Worm (Caenorhabditis elegans): Measurements from ENCODE around the gene hsp-110.

The hsp-110 gene

ce11 chrIII:8446534-8446933 is at the start of gene hsp-110:
hsp-110 (minus strand) TSS chrIII:8446909.
- no peak for TF ChIP-seq dao-5 (tag; optimal IDR thresholded peaks at IDR 0.05)
- no peak for TF ChIP-seq him-1 (tag; optimal IDR thresholded peaks at IDR 0.05)
- no peak for TF ChIP-seq W03F9.2 (tag; optimal IDR thresholded peaks at IDR 0.05)

DNA sequence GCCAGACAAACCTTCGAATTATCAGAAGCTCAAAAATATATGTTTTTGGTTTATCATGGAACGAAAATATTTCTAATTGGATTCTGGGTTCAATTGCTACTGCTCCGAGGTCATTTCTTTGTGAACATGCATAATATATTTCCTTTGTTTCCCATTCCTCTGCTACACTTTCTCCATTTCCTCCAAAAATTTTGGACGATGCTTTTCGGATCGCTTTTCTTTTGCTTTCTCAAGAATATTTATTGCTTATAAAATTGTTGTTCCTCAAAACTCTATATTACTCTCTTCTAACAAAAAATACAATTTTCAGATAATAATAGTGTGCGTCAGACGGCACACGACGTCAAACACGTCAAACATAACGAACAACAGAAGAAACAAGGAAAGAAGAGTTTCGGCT is 48.0 kb upstream of the hsp-110 start, which contains the start of gene pac-1:
Gene pac-1, plus strand, starts transcription at position 301 of the 400 bp plus-strand sequence.
- TF ChIP-seq W03F9.2 (tag; optimal IDR thresholded peaks at IDR 0.05) (no peak), him-1 (tag; optimal IDR thresholded peaks at IDR 0.05) (no peak), dao-5 (tag; optimal IDR thresholded peaks at IDR 0.05) (no peak)

DNA sequence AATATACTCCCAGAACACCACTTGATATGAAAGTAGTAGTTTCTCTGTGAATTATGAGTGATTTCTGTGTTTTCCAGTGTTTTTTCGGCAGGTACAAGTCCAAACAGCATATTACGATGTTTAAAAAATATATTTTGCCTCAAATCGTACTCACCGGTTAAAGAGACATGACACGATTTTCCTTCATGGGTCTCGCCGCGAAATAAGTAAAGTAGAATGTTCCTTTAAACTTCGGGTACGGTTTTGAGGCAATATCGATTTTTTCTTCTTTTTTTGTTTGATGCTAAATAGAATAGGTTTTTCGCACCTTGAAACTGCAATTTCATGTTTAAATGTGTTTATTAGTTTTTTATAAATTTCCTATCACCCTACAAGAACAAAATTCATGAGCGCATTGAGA is 45.2 kb upstream of the hsp-110 start:
- TF ChIP-seq W03F9.2 (tag; optimal IDR thresholded peaks at IDR 0.05) (no peak), him-1 (tag; optimal IDR thresholded peaks at IDR 0.05) (no peak), dao-5 (tag; optimal IDR thresholded peaks at IDR 0.05) (no peak)

DNA sequence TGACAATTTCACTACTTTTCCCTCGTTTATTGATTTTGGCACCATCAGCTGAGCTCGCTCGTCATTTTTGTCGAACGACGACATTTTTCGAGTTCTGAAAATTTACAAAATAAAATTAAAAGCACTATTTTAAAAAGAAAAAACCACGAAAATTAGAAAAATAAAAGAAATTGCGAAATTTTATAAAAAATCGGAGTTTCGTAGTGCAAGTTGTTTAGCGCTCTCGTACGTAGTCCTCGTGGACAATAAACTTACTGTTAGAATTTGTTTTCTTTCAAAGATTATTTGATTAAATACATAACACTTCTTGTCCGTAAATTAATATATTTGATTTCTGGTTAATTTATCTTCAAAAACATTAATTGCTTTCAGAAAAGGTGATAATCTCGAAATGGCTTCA is 43.5 kb upstream of the hsp-110 start, which contains the start of the genes ess-2 and F42H10.2:
Gene ess-2, minus strand, starts transcription at position 99 of the 400 bp plus-strand sequence.
Gene F42H10.2, plus strand, starts transcription at position 367 of the 400 bp plus-strand sequence.
- no peak for TF ChIP-seq W03F9.2 (tag; optimal IDR thresholded peaks at IDR 0.05)
- no peak for TF ChIP-seq dao-5 (tag; optimal IDR thresholded peaks at IDR 0.05)
- TF ChIP-seq him-1 (tag; optimal IDR thresholded peaks at IDR 0.05) = no peak

DNA sequence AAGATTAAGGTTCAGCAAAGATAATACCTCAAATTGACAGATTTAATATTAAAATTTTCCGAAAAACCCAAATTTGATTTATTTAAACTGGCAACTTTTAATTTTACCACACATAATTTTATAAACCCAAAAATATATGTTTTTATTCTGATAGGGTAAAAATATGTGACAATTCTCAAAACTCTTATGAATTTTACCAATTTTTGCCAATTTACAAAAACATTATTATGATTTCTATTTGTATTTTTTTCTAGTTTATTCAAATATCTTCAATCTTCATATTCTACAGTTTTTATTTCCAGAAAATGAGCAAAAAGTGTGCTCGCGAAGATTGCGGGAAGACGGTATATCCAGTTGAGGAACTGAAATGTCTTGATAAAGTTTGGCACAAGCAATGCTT is 37.1 kb upstream of the hsp-110 start, which contains the start of gene F42H10.3:
Gene F42H10.3, plus strand, starts transcription at position 301 of the 400 bp plus-strand sequence.
- TF ChIP-seq W03F9.2 (tag; optimal IDR thresholded peaks at IDR 0.05) (no peak), him-1 (tag; optimal IDR thresholded peaks at IDR 0.05) (no peak), dao-5 (tag; optimal IDR thresholded peaks at IDR 0.05) (no peak)

ce11 chrIII:8480355-8480754 is 33.6 kb upstream of the hsp-110 start, which contains the start of gene F42H10.6:
F42H10.6 (minus strand) TSS chrIII:8480455.
- TF ChIP-seq W03F9.2 (tag; optimal IDR thresholded peaks at IDR 0.05) = no peak
- TF ChIP-seq him-1 (tag; optimal IDR thresholded peaks at IDR 0.05) = no peak
- TF ChIP-seq dao-5 (tag; optimal IDR thresholded peaks at IDR 0.05) = no peak

DNA sequence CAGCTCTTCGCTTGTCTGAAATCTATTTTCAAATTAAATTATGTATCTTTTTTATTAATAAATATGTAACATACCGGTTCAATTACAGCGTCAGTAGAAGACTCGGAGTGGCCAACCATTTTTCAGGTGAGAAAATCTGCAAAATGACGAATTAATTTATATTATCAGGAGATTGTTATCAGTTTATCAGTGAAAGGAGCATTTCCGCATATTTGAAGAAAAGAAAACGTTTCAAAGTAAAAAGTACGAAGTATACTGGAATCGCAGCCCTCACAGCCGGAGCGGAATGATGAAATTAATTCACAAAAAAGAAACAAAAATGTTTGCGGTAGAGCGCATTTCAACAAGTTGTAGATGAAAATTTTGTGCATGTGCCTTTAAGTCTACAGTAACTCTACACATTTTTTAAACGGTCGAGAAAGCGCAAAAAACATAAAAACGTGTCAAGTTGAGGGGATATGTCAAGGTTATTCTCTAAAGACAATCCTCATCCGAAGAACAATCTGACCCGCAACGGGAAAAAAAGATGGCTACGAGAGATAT is 32.7 kb upstream of the hsp-110 start:
- TF ChIP-seq W03F9.2 (tag; optimal IDR thresholded peaks at IDR 0.05) (no peak), him-1 (tag; optimal IDR thresholded peaks at IDR 0.05) (no peak), dao-5 (tag; optimal IDR thresholded peaks at IDR 0.05) (no peak)

- TF ChIP-seq dao-5 (tag; optimal IDR thresholded peaks at IDR 0.05) (no peak), him-1 (tag; optimal IDR thresholded peaks at IDR 0.05) (no peak), W03F9.2 (tag; optimal IDR thresholded peaks at IDR 0.05) (no peak)
Measured at ce11 chrIII:8473292-8473691, 26.6 kb upstream of the hsp-110 start.

DNA sequence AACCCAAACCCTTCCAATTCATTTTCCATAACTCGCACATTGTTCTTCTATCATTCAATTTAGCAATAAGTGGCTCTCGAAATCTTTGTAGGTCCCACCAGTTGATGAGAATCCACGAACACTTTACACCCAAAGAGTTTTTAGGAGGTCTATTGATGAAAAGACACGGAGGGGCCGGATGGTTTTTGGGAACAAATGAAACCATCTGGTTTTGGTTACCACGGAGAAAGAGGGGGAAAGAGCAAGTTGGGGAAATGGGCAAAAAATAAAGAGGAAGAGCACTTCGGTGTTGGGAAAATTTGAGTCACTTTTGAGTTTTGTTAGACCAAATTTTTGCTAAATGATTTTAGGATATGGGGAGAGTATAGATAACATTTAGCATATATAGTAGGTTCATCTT is 20.8 kb upstream of the hsp-110 start:
- TF ChIP-seq W03F9.2 (tag; optimal IDR thresholded peaks at IDR 0.05) (no peak), dao-5 (tag; optimal IDR thresholded peaks at IDR 0.05) (no peak), him-1 (tag; optimal IDR thresholded peaks at IDR 0.05) (no peak)

ce11 chrIII:8466735-8467134 is 20.0 kb upstream of the hsp-110 start, which contains the start of gene mig-39:
mig-39 (plus strand) TSS chrIII:8467035.
- TF ChIP-seq him-1 (tag; optimal IDR thresholded peaks at IDR 0.05) = no peak
- no peak for TF ChIP-seq dao-5 (tag; optimal IDR thresholded peaks at IDR 0.05)
- no peak for TF ChIP-seq W03F9.2 (tag; optimal IDR thresholded peaks at IDR 0.05)

DNA sequence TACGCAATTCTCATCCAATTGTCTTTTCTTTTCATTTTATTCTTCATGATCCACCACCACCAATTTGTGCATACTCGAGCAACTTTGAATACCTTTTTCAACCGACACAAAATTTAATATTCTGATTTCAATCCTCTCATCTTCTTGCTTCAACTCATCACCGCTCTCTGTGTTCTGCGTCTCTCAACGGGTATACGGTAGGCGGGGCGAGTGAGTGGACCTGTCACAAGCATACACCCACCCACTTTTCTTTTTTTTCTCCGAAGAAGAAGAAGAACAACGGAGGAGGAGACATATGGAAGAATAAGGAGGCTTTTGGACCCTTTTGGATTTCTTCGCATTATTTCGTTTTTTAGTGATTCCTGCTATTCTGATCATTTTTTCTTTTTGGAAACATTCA is 14.7 kb upstream of the hsp-110 start:
- no peak for TF ChIP-seq dao-5 (tag; optimal IDR thresholded peaks at IDR 0.05)
- TF ChIP-seq W03F9.2 (tag; optimal IDR thresholded peaks at IDR 0.05) = no peak
- no peak for TF ChIP-seq him-1 (tag; optimal IDR thresholded peaks at IDR 0.05)

ce11 chrIII:8457605-8458004 is 10.9 kb upstream of the hsp-110 start:
- TF ChIP-seq dao-5 (tag; optimal IDR thresholded peaks at IDR 0.05) (no peak), W03F9.2 (tag; optimal IDR thresholded peaks at IDR 0.05) (no peak), him-1 (tag; optimal IDR thresholded peaks at IDR 0.05) (no peak)

DNA sequence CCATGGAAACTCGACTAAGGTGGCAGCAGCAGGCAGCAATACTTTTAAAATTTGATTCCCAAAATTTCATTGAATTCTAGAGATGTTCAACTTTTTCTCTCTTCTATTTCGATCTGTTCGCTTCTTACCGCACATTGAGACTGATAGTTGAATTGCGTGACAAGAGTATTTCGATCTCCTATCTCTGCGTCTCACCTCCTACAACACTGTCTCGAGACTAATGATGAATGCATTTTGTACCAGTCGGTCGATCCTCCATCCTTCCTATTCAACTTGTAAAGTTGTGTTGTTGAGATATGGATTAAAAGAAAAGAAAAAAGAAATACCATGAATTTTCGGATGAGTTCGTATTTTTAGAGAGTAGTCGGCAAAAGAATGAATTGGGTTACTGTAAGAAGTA is 4.5 kb upstream of the hsp-110 start:
- TF ChIP-seq him-1 (tag; optimal IDR thresholded peaks at IDR 0.05) (no peak), dao-5 (tag; optimal IDR thresholded peaks at IDR 0.05) (no peak), W03F9.2 (tag; optimal IDR thresholded peaks at IDR 0.05) (no peak)

DNA sequence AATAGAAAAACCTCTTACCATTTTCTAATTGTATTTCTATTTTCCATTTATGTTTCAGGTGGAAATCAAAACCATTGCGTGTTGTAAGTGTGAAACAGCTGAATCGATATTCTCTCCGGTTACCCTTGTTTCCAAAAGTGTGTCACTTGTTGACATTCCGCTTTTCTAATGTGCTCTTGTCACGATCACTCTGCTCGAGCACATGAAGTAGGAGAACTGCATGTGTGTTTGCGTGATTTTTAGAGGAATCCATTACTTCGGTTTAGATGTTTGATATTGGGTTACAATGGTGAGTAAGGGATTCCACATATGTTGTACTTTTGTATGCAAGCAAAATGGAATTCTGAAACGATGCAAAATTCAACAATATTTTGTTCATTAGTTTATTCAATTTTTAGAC is 3.8 kb upstream of the hsp-110 start:
- no peak for TF ChIP-seq dao-5 (tag; optimal IDR thresholded peaks at IDR 0.05)
- TF ChIP-seq him-1 (tag; optimal IDR thresholded peaks at IDR 0.05) = no peak
- TF ChIP-seq W03F9.2 (tag; optimal IDR thresholded peaks at IDR 0.05) = no peak
